Worm (Caenorhabditis elegans): Measurements from ENCODE around the gene B0035.15.

Gene B0035.15

ce11 chrIV:11314885-11315284 is 16.8 kb upstream of the B0035.15 start, which contains the start of the genes B0035.3, B0035.22 and pfd-4 (continued):
- TF ChIP-seq aly-2 (tag; optimal IDR thresholded peaks at IDR 0.05) = no peak
- TF ChIP-seq tag-97 (GFP tag; IDR thresholded peaks at IDR 0.05) = no peak
- peak; percentile 32 for TF ChIP-seq hlh-30 (tag; optimal IDR thresholded peaks at IDR 0.05; ENCODE audit: insufficient read depth)
- no peak for TF ChIP-seq daf-12 (tag; optimal IDR thresholded peaks at IDR 0.05)
- TF ChIP-seq unc-130 (GFP tag; optimal IDR thresholded peaks at IDR 0.05) = peak; percentile 74
- TF ChIP-seq nhr-76 (tag; optimal IDR thresholded peaks at IDR 0.05) = no peak

DNA sequence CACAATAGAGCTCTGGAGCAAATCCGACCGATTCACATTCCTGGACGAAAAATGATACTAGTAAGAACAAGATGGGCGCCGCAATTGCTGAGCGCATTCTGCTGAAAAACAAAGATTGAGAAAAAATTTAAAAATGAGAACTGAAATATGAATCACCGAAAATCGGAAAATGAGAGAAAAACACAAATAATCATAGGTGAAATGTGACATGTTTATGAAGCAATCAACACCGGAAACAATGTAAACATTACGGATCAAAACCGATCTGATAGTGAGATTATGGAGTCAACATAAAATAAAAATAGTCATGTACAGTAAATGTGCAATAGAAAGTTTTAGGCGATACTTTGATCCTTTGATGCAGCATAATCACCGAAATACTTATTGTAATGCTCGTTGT is 15.8 kb upstream of the B0035.15 start, which contains the start of gene dnj-2:
dnj-2 (minus strand) TSS at position 101 of the 400 bp plus-strand sequence.
- TF ChIP-seq F44E2.7 (GFP tag; IDR thresholded peaks at IDR 0.05) (no peak), mep-1 (tag; optimal IDR thresholded peaks at IDR 0.05) (no peak), T20F7.1 (GFP tag; optimal IDR thresholded peaks at IDR 0.05) (no peak)

- TF ChIP-seq aly-2 (tag; optimal IDR thresholded peaks at IDR 0.05) = no peak
- peak; percentile 72 for TF ChIP-seq set-16 (GFP tag; IDR thresholded peaks at IDR 0.05)
- no peak for TF ChIP-seq nhr-77 (tag; optimal IDR thresholded peaks at IDR 0.05)
- no peak for TF ChIP-seq vab-7 (GFP tag; IDR thresholded peaks at IDR 0.05)
- TF ChIP-seq pha-4 (GFP tag; IDR thresholded peaks at IDR 0.05) = no peak
- TF ChIP-seq pha-4 (tag; optimal IDR thresholded peaks at IDR 0.05) = no peak
- TF ChIP-seq Y48G9A.11 (GFP tag; IDR thresholded peaks at IDR 0.05) = no peak
- TF ChIP-seq lin-1 (GFP tag; IDR thresholded peaks at IDR 0.05) = no peak
- TF ChIP-seq zip-11 (GFP tag; IDR thresholded peaks at IDR 0.05) = no peak
- no peak for TF ChIP-seq ceh-28 (tag; optimal IDR thresholded peaks at IDR 0.05)
- TF ChIP-seq gei-8 (GFP tag; optimal IDR thresholded peaks at IDR 0.05) = no peak
- TF ChIP-seq egl-43 (GFP tag; IDR thresholded peaks at IDR 0.05) = peak; percentile 29; the same call in 1 of the 2 replicates
- 0 out of 2 replicates have a peak, but pooled peaks have one; percentile 45 for TF ChIP-seq F26F4.8 (GFP tag; conservative IDR thresholded peaks at IDR 0.05)
- TF ChIP-seq lin-39 (tag; optimal IDR thresholded peaks at IDR 0.05) = no peak
- TF ChIP-seq snpc-1.2 (GFP tag; IDR thresholded peaks at IDR 0.05) = no peak
- TF ChIP-seq ceh-32 (tag; optimal IDR thresholded peaks at IDR 0.05; ENCODE audit: poor library complexity) = no peak
- TF ChIP-seq arid-1 (GFP tag; conservative IDR thresholded peaks at IDR 0.05) = no peak
These were observed 13.4 kb upstream of the B0035.15 start for ce11 chrIV:11311484-11311883.

ce11 chrIV:11310624-11311023 is 12.6 kb upstream of the B0035.15 start, which contains the start of gene znf-207:
Gene znf-207, plus strand, starts transcription at chrIV:11310972.
- TF ChIP-seq egl-43 (GFP tag; IDR thresholded peaks at IDR 0.05) (no peak), ces-1 (GFP tag; optimal IDR thresholded peaks at IDR 0.05) (peak; percentile 80), ceh-44 (GFP tag; IDR thresholded peaks at IDR 0.05) (no peak), daf-8 (GFP tag; IDR thresholded peaks at IDR 0.05) (no peak), ceh-28 (tag; optimal IDR thresholded peaks at IDR 0.05) (no peak), F37D6.2 (tag; optimal IDR thresholded peaks at IDR 0.05) (no peak), spr-1 (tag; optimal IDR thresholded peaks at IDR 0.05) (no peak), daf-12 (tag; optimal IDR thresholded peaks at IDR 0.05) (no peak), lin-38 (GFP tag; IDR thresholded peaks at IDR 0.05) (peak; percentile 53), lsy-2 (tag; optimal IDR thresholded peaks at IDR 0.05) (peak in 1 of 2 experiments; percentile 67), ceh-62 (tag; optimal IDR thresholded peaks at IDR 0.05) (no peak), pha-4 (GFP tag; IDR thresholded peaks at IDR 0.05) (no peak), pha-4 (tag; optimal IDR thresholded peaks at IDR 0.05) (peak; percentile 46), sdz-12 (GFP tag; optimal IDR thresholded peaks at IDR 0.05) (no peak), T20F7.1 (GFP tag; optimal IDR thresholded peaks at IDR 0.05) (peak; percentile 11), daf-16 (GFP tag; optimal IDR thresholded peaks at IDR 0.05) (no peak), daf-16 (tag; optimal IDR thresholded peaks at IDR 0.05) (no peak), dve-1 (tag; optimal IDR thresholded peaks at IDR 0.05; ENCODE audit: insufficient read depth) (peak; percentile 1), mdt-29 (GFP tag; IDR thresholded peaks at IDR 0.05) (no peak), mep-1 (tag; optimal IDR thresholded peaks at IDR 0.05) (peak; percentile 62), set-16 (GFP tag; IDR thresholded peaks at IDR 0.05) (no peak), zip-2 (tag; optimal IDR thresholded peaks at IDR 0.05) (no peak), saeg-2 (GFP tag; IDR thresholded peaks at IDR 0.05) (no peak), F26F4.8 (GFP tag; conservative IDR thresholded peaks at IDR 0.05) (no peak), fos-1 (tag; optimal IDR thresholded peaks at IDR 0.05) (no peak), mes-2 (tag; optimal IDR thresholded peaks at IDR 0.05; ENCODE audit: poor library complexity, severe bottlenecking) (peak; percentile 81), hif-1 (tag; optimal IDR thresholded peaks at IDR 0.05) (peak in 1 of 2 experiments; percentile 40), ZK337.2 (GFP tag; IDR thresholded peaks at IDR 0.05) (no peak), madf-9 (GFP tag; conservative IDR thresholded peaks at IDR 0.05) (no peak)

All from whole organism, L4 larva.